Fruit fly (Drosophila melanogaster): ENCODE measurements around the gene CG18170.

DNA sequence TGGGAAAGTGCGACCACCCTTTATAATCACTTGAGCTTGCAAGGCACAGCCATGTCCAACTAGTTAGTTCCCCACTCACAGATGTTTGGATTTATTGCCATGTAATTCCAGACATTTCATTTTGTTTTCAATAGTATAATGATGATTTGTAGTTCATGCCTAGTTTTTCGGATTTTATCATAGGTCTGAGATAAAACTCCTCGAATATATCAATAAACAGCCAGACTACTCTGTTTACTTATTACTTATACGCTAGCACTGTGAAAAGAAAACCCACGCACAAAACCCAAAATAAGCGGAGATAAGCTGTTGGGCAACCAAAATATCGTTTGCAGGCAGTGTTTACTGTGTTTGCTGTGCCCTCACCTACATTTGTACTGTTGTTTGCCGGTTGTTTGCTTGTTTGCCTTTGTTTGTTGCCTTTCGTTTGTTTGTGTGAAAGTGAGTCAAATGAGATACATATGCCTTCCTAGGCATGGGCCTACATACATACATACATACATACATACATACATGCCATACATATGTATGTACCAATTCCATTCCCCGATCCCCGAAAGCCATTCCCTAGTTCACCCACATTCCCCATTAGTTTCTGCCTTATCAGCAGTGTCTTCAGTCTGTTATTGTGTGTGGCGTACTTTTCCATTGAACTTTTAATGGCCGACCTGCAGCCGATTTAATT is 23.4 kb upstream of the CG18170 start:
- TF ChIP-seq unpg (GFP tag; optimal IDR thresholded peaks at IDR 0.05) (peak; percentile 60), CG17829 (tag; optimal IDR thresholded peaks at IDR 0.05) (peak; percentile 72), grau (tag; optimal IDR thresholded peaks at IDR 0.05) (peak; percentile 95), h (optimal IDR thresholded peaks at IDR 0.05) (no peak), bsh (GFP tag; optimal IDR thresholded peaks at IDR 0.05) (peak in 1 of 2 experiments; percentile 80), CG1529 (GFP tag; optimal IDR thresholded peaks at IDR 0.05) (peak; percentile 81), CG14710 (tag; optimal IDR thresholded peaks at IDR 0.05) (peak; percentile 79), Max (GFP tag; optimal IDR thresholded peaks at IDR 0.05) (no peak), crc (GFP tag; optimal IDR thresholded peaks at IDR 0.05) (peak; percentile 64), aop (GFP tag; IDR thresholded peaks at IDR 0.05) (no peak), knrl (GFP tag; IDR thresholded peaks at IDR 0.05; ENCODE audit: partially characterized antibody) (no peak), Oaz (GFP tag; IDR thresholded peaks at IDR 0.05) (no peak)

Measured in whole organism, embryonic.